Fruit fly (Drosophila melanogaster) whole organism, adult: Measurements from ENCODE around the gene jim.

Source experiments
- CG11617 ChIP-seq: fragments of 200-800 bp; sonication (Bioruptor generic); optimal IDR thresholded peaks from 2 replicates; lab custom pipeline; 2017; ENCODE audit warnings: mild to moderate bottlenecking, missing biosample characterization, missing genetic modification reagents, missing genetic modification characterization
- CG12768 ChIP-seq: fragments of 200-800 bp; sonication (Bioruptor generic); optimal IDR thresholded peaks from 2 replicates; lab custom pipeline; 2017; ENCODE audit warnings: missing biosample characterization, missing genetic modification characterization, mild to moderate bottlenecking, moderate library complexity, missing genetic modification reagents
- CG14711 ChIP-seq: fragments of 200-800 bp; sonication (Bioruptor generic); optimal IDR thresholded peaks from 2 replicates; lab custom pipeline; 2018; ENCODE audit warnings: missing biosample characterization, mild to moderate bottlenecking, missing genetic modification characterization, moderate library complexity
- CG1620 ChIP-seq: fragments of 200-800 bp; sonication (Bioruptor generic); optimal IDR thresholded peaks from 2 replicates; lab custom pipeline; 2016; ENCODE audit warnings: missing biosample characterization, missing genetic modification characterization
- CG33017 ChIP-seq: fragments of 200-800 bp; sonication (Bioruptor generic); optimal IDR thresholded peaks from 2 replicates; lab custom pipeline; 2018; ENCODE audit warnings: missing biosample characterization, mild to moderate bottlenecking, missing genetic modification characterization, moderate library complexity
- CG5204 ChIP-seq: fragments of 200-800 bp; sonication (Bioruptor generic); optimal IDR thresholded peaks from 2 replicates; lab custom pipeline; 2016; ENCODE audit warnings: missing biosample characterization, missing genetic modification characterization
- CG7045 ChIP-seq: fragments of 200-800 bp; sonication (Bioruptor generic); optimal IDR thresholded peaks from 2 replicates; lab custom pipeline; 2017; ENCODE audit warnings: missing biosample characterization, mild to moderate bottlenecking, missing genetic modification characterization
- CG7101 ChIP-seq: fragments of 200-800 bp; sonication (Bioruptor generic); optimal IDR thresholded peaks from 2 replicates; lab custom pipeline; 2018; ENCODE audit warnings: missing biosample characterization, mild to moderate bottlenecking, missing genetic modification characterization, moderate library complexity
- Clk ChIP-seq: fragments of 200-800 bp; sonication (Bioruptor generic); optimal IDR thresholded peaks from 2 replicates; lab custom pipeline; 2017; ENCODE audit warnings: missing biosample characterization, missing genetic modification characterization
- Crg-1 ChIP-seq: fragments of 200-800 bp; sonication (Bioruptor generic); optimal IDR thresholded peaks from 2 replicates; lab custom pipeline; 2016; ENCODE audit warnings: missing biosample characterization, missing genetic modification characterization
- Hr96 ChIP-seq: fragments of 200-800 bp; sonication (Bioruptor generic); optimal IDR thresholded peaks from 2 replicates; lab custom pipeline; 2016; ENCODE audit warnings: missing biosample characterization, missing genetic modification characterization
- Mnt ChIP-seq: fragments of 200-800 bp; sonication (Bioruptor generic); optimal IDR thresholded peaks from 2 replicates; lab custom pipeline; 2016; ENCODE audit warnings: missing biosample characterization, mild to moderate bottlenecking, missing genetic modification characterization
- bab1 ChIP-seq: fragments of 200-800 bp; sonication (Bioruptor generic); optimal IDR thresholded peaks from 3 replicates; lab custom pipeline; 2019; ENCODE audit warnings: missing biosample characterization, mild to moderate bottlenecking, missing genetic modification characterization, moderate library complexity
- cic ChIP-seq: fragments of 200-800 bp; sonication (Bioruptor generic); optimal IDR thresholded peaks from 2 replicates; lab custom pipeline; 2017; ENCODE audit warnings: missing biosample characterization, mild to moderate bottlenecking, missing genetic modification characterization, moderate library complexity
- cnc ChIP-seq, 2 experiments: fragments of >200 bp; optimal IDR thresholded peaks; 2 replicates each; lab custom pipeline; 2017
- kay ChIP-seq: fragments of 200-800 bp; sonication (Bioruptor generic); peaks from one replicate; lab custom pipeline; 2016; ENCODE audit warnings: missing biosample characterization, missing genetic modification characterization, borderline replicate concordance
- ovo ChIP-seq: fragments of 200-800 bp; sonication (Bioruptor generic); optimal IDR thresholded peaks from 2 replicates; lab custom pipeline; 2016; ENCODE audit warnings: missing biosample characterization, missing genetic modification characterization
- pad ChIP-seq: fragments of 200-800 bp; sonication (Bioruptor generic); optimal IDR thresholded peaks from 3 replicates; lab custom pipeline; 2017; ENCODE audit warnings: missing biosample characterization, missing genetic modification characterization, mild to moderate bottlenecking, moderate library complexity, missing genetic modification reagents
- tj ChIP-seq: fragments of 200-800 bp; sonication (Bioruptor generic); optimal IDR thresholded peaks from 3 replicates; lab custom pipeline; 2017; ENCODE audit warnings: missing biosample characterization, mild to moderate bottlenecking, missing genetic modification characterization, moderate library complexity
- toe ChIP-seq: fragments of 200-800 bp; sonication (Bioruptor generic); optimal IDR thresholded peaks from 2 replicates; lab custom pipeline; 2016; ENCODE audit warnings: missing biosample characterization, missing genetic modification characterization

Gene jim

DNA sequence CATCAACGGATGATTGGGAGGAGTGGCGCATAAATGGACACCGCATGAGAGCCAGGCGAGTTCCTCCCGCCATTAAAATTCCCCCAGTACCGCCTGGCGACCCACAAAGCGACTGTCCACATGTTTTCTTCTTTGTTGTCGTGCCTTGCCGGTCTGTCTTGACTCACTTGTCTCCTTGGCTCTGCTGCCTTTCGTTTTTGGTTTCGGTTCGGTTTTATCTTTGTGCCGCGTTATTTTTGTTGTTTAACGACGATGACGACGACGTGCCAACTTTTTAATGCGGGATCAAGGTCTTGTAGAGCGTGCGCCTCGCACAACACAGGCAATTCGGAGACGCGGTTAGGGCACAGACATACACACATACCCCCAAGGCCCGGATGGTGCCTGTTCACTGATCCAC, 33.0 kb downstream of the jim start:
- no peak for TF ChIP-seq ovo (GFP tag; lab: Kevin White, UChicago)
- TF ChIP-seq pad (GFP tag; lab: Kevin White, UChicago) = no peak
- no peak for TF ChIP-seq kay (GFP tag; lab: Kevin White, UChicago)
- no peak for TF ChIP-seq CG33017 (tag; lab: Kevin White, UChicago)
- no peak for TF ChIP-seq toe (GFP tag; lab: Kevin White, UChicago)
- no peak for TF ChIP-seq CG14711 (tag; lab: Kevin White, UChicago)
- TF ChIP-seq Clk = no peak
- TF ChIP-seq CG11617 (GFP tag; lab: Kevin White, UChicago) = no peak

DNA sequence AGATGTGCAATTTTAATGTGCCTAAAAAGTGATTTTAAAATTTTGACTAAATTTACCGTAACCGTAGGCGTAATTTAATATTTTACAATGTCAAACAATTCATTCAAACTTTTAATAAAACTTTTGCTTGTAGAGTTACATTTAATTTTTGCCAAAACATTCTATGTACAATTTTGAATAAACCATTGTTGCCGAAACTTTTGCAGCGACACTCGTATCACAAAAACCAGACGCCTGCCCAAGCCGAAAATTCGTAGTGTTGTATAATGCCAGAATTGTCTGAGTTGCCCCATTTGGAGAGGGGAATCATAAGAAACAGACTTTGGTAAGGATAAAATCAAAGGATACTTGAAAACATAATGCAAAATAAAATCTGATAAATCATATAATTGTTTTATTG, 39.4 kb downstream of the jim start:
- TF ChIP-seq cic (GFP tag; lab: Kevin White, UChicago) (no peak), kay (GFP tag; lab: Kevin White, UChicago) (peak; percentile 87)

DNA sequence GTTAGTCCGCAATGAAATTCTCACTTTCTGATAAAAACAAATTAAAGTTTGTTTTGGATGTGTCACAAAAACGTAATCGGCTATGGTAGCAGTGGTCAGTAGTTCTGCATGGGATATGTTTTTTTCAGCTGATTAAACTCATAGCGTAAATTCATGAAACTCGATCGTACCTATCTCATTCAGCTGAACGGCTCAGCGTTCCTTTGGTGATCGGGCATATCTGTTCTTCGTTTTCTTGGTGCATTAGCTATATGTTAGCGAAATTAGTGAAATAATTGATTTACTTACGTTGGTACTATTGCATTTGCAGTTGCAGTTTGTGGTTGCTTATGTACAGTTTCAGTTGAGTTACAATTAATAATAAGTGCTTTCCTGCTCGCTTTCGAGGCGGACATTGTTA, 43.4 kb downstream of the jim start:
- TF ChIP-seq kay (GFP tag; lab: Kevin White, UChicago) = no peak
- no peak for TF ChIP-seq CG11617 (GFP tag; lab: Kevin White, UChicago)
- TF ChIP-seq CG7101 (tag; lab: Kevin White, UChicago) = no peak
- no peak for TF ChIP-seq Hr96
- no peak for TF ChIP-seq CG5204
- no peak for TF ChIP-seq cic (GFP tag; lab: Kevin White, UChicago)
- TF ChIP-seq CG7045 (GFP tag; lab: Kevin White, UChicago) = no peak
- no peak for TF ChIP-seq CG12768 (GFP tag; lab: Kevin White, UChicago)
- no peak for TF ChIP-seq Clk
- no peak for TF ChIP-seq toe (GFP tag; lab: Kevin White, UChicago)
- no peak for TF ChIP-seq tj (GFP tag; lab: Kevin White, UChicago)
- no peak for TF ChIP-seq ovo (GFP tag; lab: Kevin White, UChicago)
- no peak for TF ChIP-seq CG14711 (tag; lab: Kevin White, UChicago)
- no peak for TF ChIP-seq bab1 (GFP tag; lab: Kevin White, UChicago)
- no peak for TF ChIP-seq Crg-1 (GFP tag; lab: Kevin White, UChicago)
- no peak for TF ChIP-seq cnc (optimal IDR thresholded peaks at IDR 0.05; lab: Kevin White, UChicago)
- TF ChIP-seq CG1620 (GFP tag; lab: Kevin White, UChicago) = no peak
- no peak for TF ChIP-seq pad (GFP tag; lab: Kevin White, UChicago)
- no peak for TF ChIP-seq CG33017 (tag; lab: Kevin White, UChicago)
- no peak for TF ChIP-seq Mnt (GFP tag; lab: Kevin White, UChicago)

DNA sequence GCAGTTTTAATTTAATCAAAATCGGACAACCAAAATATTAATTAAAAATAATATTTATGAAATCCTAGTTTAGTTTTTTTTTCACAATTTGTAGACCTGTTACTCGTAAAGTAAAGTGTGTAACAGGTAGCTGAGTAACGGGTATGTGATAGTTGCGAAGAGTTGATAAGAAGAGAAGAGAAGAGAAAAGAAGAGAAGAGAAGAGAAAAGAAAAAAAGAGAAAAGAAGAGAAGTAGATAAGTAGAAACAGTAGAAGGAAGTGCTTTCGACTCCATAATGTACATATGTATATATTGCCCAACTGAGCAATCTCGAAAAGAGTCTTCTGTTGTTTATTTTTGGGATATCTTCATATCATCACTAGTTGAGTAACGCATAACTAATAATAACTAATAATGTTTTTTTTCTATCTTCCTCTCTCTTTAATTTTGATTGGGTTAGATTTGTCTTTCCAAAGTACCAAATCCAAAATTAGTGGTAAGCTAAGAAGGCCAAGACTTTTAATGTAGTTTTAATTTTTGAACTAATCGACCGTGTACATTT, 47.0 kb downstream of the jim start, which contains the start of gene CG14448:
TSS of gene CG14448 (plus strand) at position 493 of the 543 bp plus-strand sequence.
- TF ChIP-seq cic (GFP tag; lab: Kevin White, UChicago) (no peak), toe (GFP tag; lab: Kevin White, UChicago) (no peak), kay (GFP tag; lab: Kevin White, UChicago) (no peak), Mnt (GFP tag; lab: Kevin White, UChicago) (no peak), CG7101 (tag; lab: Kevin White, UChicago) (no peak), CG7045 (GFP tag; lab: Kevin White, UChicago) (no peak), pad (GFP tag; lab: Kevin White, UChicago) (no peak), bab1 (GFP tag; lab: Kevin White, UChicago) (no peak), CG1620 (GFP tag; lab: Kevin White, UChicago) (no peak), CG33017 (tag; lab: Kevin White, UChicago) (no peak), cnc (optimal IDR thresholded peaks at IDR 0.05; lab: Kevin White, UChicago) (no peak), Crg-1 (GFP tag; lab: Kevin White, UChicago) (no peak), CG11617 (GFP tag; lab: Kevin White, UChicago) (no peak), Clk (no peak), Hr96 (no peak), tj (GFP tag; lab: Kevin White, UChicago) (no peak), CG12768 (GFP tag; lab: Kevin White, UChicago) (no peak), ovo (GFP tag; lab: Kevin White, UChicago) (no peak)

DNA sequence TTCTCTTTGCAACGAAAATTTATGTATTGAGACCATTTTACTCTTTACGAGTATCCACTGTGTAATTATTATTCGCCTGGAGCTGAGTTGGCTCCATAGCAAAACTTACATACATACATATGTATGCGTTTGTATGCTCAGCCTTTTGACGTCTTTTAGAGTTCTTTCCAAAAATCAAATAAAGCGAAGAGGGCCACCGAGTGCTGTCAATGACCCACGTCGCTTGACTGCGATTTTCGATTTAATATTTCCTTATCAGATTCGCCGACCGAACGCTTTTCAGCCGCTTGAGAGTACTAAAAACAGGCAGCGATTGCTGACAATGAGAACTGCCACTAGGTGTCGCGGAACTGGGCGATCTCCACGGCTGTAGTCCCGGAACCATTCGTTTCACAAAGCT, 60.5 kb downstream of the jim start:
- TF ChIP-seq cnc (optimal IDR thresholded peaks at IDR 0.05; lab: Kevin White, UChicago) (no peak), tj (GFP tag; lab: Kevin White, UChicago) (peak; percentile 3)

DNA sequence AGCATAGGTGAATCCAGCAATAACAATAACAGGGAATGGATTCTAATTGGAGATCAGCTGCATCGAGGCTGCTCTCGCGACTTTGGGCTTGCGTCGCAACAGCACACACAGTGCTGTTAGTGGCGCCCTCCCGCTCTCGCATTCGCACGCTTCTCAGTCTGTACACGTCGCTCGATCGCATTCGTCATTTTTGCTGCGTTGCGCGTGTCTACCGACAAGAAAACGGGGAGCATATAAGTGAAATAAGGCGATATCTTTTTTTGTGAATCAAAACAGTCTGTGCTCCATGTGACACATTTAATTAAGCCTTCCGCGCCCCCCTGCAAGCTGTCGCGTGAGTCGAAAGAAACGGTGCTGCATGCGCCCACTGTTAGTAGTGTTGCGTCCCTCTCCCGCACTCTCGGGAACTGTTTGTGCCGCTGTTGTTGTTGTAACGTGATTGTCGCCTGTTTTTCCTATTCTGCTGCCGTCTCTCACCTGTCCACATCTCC, 61.6 kb downstream of the jim start:
- TF ChIP-seq CG14711 (tag; lab: Kevin White, UChicago) = peak; percentile 63
- TF ChIP-seq kay (GFP tag; lab: Kevin White, UChicago) = no peak
- TF ChIP-seq CG12768 (GFP tag; lab: Kevin White, UChicago) = no peak
- TF ChIP-seq Clk = no peak
- no peak for TF ChIP-seq Crg-1 (GFP tag; lab: Kevin White, UChicago)
- no peak for TF ChIP-seq toe (GFP tag; lab: Kevin White, UChicago)
- peak; percentile 75 for TF ChIP-seq Mnt (GFP tag; lab: Kevin White, UChicago)
- TF ChIP-seq CG11617 (GFP tag; lab: Kevin White, UChicago) = no peak
- no peak for TF ChIP-seq CG1620 (GFP tag; lab: Kevin White, UChicago)
- peak; percentile 57 for TF ChIP-seq ovo (GFP tag; lab: Kevin White, UChicago)
- peak; percentile 37 for TF ChIP-seq Hr96
- TF ChIP-seq cic (GFP tag; lab: Kevin White, UChicago) = no peak
- TF ChIP-seq pad (GFP tag; lab: Kevin White, UChicago) = no peak
- TF ChIP-seq tj (GFP tag; lab: Kevin White, UChicago) = peak; percentile 66
- peak; percentile 25 for TF ChIP-seq bab1 (GFP tag; lab: Kevin White, UChicago)
- no peak for TF ChIP-seq CG7045 (GFP tag; lab: Kevin White, UChicago)
